Worm (Caenorhabditis elegans) whole organism, L2 larva: ENCODE measurements around the gene lhpp-1.

Experiments
- aly-2 ChIP-seq: fragments of 150-350 bp; optimal IDR thresholded peaks from 2 replicates; lab custom pipeline; 2014; ENCODE audit warnings: missing biosample characterization, missing genetic modification characterization
- blmp-1 ChIP-seq: sonication (generic microtip); optimal IDR thresholded peaks from 2 replicates; lab custom pipeline; 2017; ENCODE audit warnings: missing genetic modification characterization, mild to moderate bottlenecking, missing compliant biosample characterization, antibody characterized with exemption, moderate library complexity; ENCODE audit not compliant: insufficient read depth
- lin-13 ChIP-seq: fragments of 150-350 bp; optimal IDR thresholded peaks from 2 replicates; lab custom pipeline; 2014; ENCODE audit warnings: missing biosample characterization, missing genetic modification reagents, missing genetic modification characterization
- lin-39 ChIP-seq: fragments of 150-350 bp; optimal IDR thresholded peaks from 2 replicates; lab custom pipeline; 2014; ENCODE audit warnings: missing biosample characterization, missing genetic modification reagents, missing genetic modification characterization
- nhr-11 ChIP-seq: fragments of 150-350 bp; optimal IDR thresholded peaks from 2 replicates; lab custom pipeline; 2014; ENCODE audit warnings: missing biosample characterization, missing genetic modification characterization
- nhr-77 ChIP-seq: fragments of 150-350 bp; optimal IDR thresholded peaks from 2 replicates; lab custom pipeline; 2014; ENCODE audit warnings: missing biosample characterization, missing genetic modification characterization
- snpc-4 ChIP-seq: fragments of 150-350 bp; optimal IDR thresholded peaks from 2 replicates; lab custom pipeline; 2014; ENCODE audit warnings: missing biosample characterization, missing genetic modification characterization
- unc-55 ChIP-seq: fragments of 150-350 bp; sonication (generic microtip); optimal IDR thresholded peaks from 3 replicates; lab custom pipeline; 2014; ENCODE audit warnings: missing biosample characterization, missing genetic modification reagents, missing genetic modification characterization
- unc-62 ChIP-seq: fragments of 150-350 bp; optimal IDR thresholded peaks from 2 replicates; lab custom pipeline; 2014; ENCODE audit warnings: missing biosample characterization, missing genetic modification reagents, missing genetic modification characterization

DNA sequence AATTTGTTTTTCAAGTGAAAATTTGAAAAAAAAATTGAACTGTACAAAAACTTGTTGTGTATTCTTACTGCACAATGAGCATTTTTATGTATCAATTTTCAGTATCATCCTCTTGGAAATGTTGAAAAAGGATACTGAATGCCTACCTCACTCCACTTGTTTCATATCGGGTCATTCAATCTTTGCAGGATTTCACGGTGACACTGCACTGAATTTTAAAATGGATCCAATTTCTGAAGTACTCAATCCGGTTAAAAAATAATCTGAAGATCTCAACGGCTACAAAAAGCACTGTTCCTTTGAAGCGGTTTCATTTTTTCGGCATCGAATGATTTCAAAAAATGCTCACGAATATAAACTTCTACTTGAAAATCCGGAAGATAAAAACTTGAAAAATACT is 26.3 kb upstream of the lhpp-1 start:
- TF ChIP-seq aly-2 (tag; lab: Kevin White, UChicago) (no peak), snpc-4 (no peak), lin-13 (GFP tag; lab: Kevin White, UChicago) (no peak), nhr-77 (no peak), unc-55 (GFP tag; lab: Kevin White, UChicago) (no peak), unc-62 (GFP tag; lab: Kevin White, UChicago) (no peak), blmp-1 (tag; lab: Kevin White, UChicago) (no peak), nhr-11 (tag; lab: Kevin White, UChicago) (no peak), lin-39 (tag; lab: Kevin White, UChicago) (no peak)
